Fruit fly (Drosophila melanogaster) whole organism, embryonic: ENCODE results near the gene Rpt5.

ENCODE experiments used
- Abd-B ChIP-seq: fragments of 200-800 bp; sonication (Bioruptor generic); optimal IDR thresholded peaks from 2 replicates; lab custom pipeline; 2018; ENCODE audit warnings: missing biosample characterization, mild to moderate bottlenecking, missing genetic modification characterization, moderate library complexity
- B-H1 ChIP-seq: fragments of 200-800 bp; sonication (Bioruptor generic); IDR thresholded peaks from 3 replicates; pipeline ENCODE4 v1.3.6; 2022; ENCODE audit warnings: missing biosample characterization, missing genetic modification characterization
- Bdp1 ChIP-seq: fragments of 200-800 bp; sonication (Bioruptor generic); optimal IDR thresholded peaks from 3 replicates; lab custom pipeline; 2016; ENCODE audit warnings: missing biosample characterization, missing genetic modification characterization
- CG13287 ChIP-seq: fragments of 200-800 bp; sonication (Bioruptor generic); IDR thresholded peaks from 2 replicates; pipeline ENCODE4 v1.3.6; 2022; ENCODE audit warnings: missing biosample characterization, missing genetic modification characterization; ENCODE audit not compliant: partially characterized antibody
- CG13296 ChIP-seq: fragments of 200-800 bp; sonication (Bioruptor generic); optimal IDR thresholded peaks from 3 replicates; lab custom pipeline; 2018; ENCODE audit warnings: missing biosample characterization, mild to moderate bottlenecking, missing genetic modification characterization
- CG14050 ChIP-seq: fragments of 200-800 bp; sonication (Bioruptor generic); IDR thresholded peaks from 3 replicates; pipeline ENCODE4 v1.3.6; 2022; ENCODE audit warnings: missing biosample characterization, missing genetic modification characterization
- CG15073 ChIP-seq: fragments of 200-800 bp; sonication (Bioruptor generic); optimal IDR thresholded peaks from 2 replicates; lab custom pipeline; 2016; ENCODE audit warnings: missing biosample characterization, missing genetic modification characterization
- CG1603 ChIP-seq: fragments of 200-800 bp; sonication (Bioruptor generic); optimal IDR thresholded peaks from 2 replicates; lab custom pipeline; 2019; ENCODE audit warnings: missing biosample characterization, mild to moderate bottlenecking, missing genetic modification characterization, moderate library complexity
- CG1647 ChIP-seq: fragments of 200-800 bp; sonication (Bioruptor generic); optimal IDR thresholded peaks from 3 replicates; lab custom pipeline; 2016; ENCODE audit warnings: missing biosample characterization, missing genetic modification characterization
- CG17359 ChIP-seq: fragments of 200-800 bp; sonication (Bioruptor generic); optimal IDR thresholded peaks from 3 replicates; lab custom pipeline; 2018; ENCODE audit warnings: missing biosample characterization, mild to moderate bottlenecking, missing genetic modification characterization, moderate library complexity
- CG17568 ChIP-seq: fragments of 200-800 bp; sonication (Bioruptor generic); optimal IDR thresholded peaks from 2 replicates; lab custom pipeline; 2018; ENCODE audit warnings: missing biosample characterization, mild to moderate bottlenecking, missing genetic modification characterization, moderate library complexity
- CG17829 ChIP-seq: fragments of 200-800 bp; optimal IDR thresholded peaks from 2 replicates; lab custom pipeline; 2019; ENCODE audit warnings: missing biosample characterization, mild to moderate bottlenecking, missing genetic modification characterization, moderate library complexity
- CG17912 ChIP-seq: fragments of 200-800 bp; sonication (Bioruptor generic); optimal IDR thresholded peaks from 2 replicates; lab custom pipeline; 2018; ENCODE audit warnings: missing biosample characterization, mild to moderate bottlenecking, missing genetic modification characterization
- CG2129 ChIP-seq: fragments of 200-800 bp; sonication (Bioruptor generic); IDR thresholded peaks from 2 replicates; pipeline ENCODE4 v1.3.6; 2022; ENCODE audit warnings: missing biosample characterization, missing genetic modification characterization; ENCODE audit not compliant: partially characterized antibody
- CG2889 ChIP-seq: fragments of 200-800 bp; sonication (Bioruptor generic); IDR thresholded peaks from 3 replicates; pipeline ENCODE4 v1.3.6; 2022; ENCODE audit warnings: missing biosample characterization, missing genetic modification characterization
- CG30431 ChIP-seq: fragments of 200-800 bp; sonication (Bioruptor generic); optimal IDR thresholded peaks from 2 replicates; lab custom pipeline; 2017; ENCODE audit warnings: missing biosample characterization, missing genetic modification characterization
- CG33213 ChIP-seq: fragments of 200-800 bp; sonication (Bioruptor generic); optimal IDR thresholded peaks from 3 replicates; lab custom pipeline; 2016; ENCODE audit warnings: missing biosample characterization, missing genetic modification characterization
- CG4360 ChIP-seq: fragments of 200-800 bp; sonication (Bioruptor generic); IDR thresholded peaks from 2 replicates; pipeline ENCODE4 v1.3.6; 2022; ENCODE audit warnings: missing biosample characterization, missing genetic modification characterization
- CG4730 ChIP-seq: fragments of 200-800 bp; sonication (Bioruptor generic); IDR thresholded peaks from 2 replicates; pipeline ENCODE4 v1.3.6; 2022; ENCODE audit warnings: missing biosample characterization, missing genetic modification characterization
- CG6272 ChIP-seq: fragments of 200-800 bp; sonication (Bioruptor generic); IDR thresholded peaks from 2 replicates; pipeline ENCODE4 v1.3.6; 2022; ENCODE audit warnings: missing biosample characterization, missing genetic modification characterization
- CG6683 ChIP-seq: fragments of 200-800 bp; sonication (Bioruptor generic); optimal IDR thresholded peaks from 2 replicates; lab custom pipeline; 2017; ENCODE audit warnings: missing biosample characterization, mild to moderate bottlenecking, missing genetic modification characterization, missing genetic modification reagents
- CG7745 ChIP-seq: fragments of 200-800 bp; sonication (Bioruptor generic); optimal IDR thresholded peaks from 2 replicates; lab custom pipeline; 2018; ENCODE audit warnings: missing biosample characterization, mild to moderate bottlenecking, missing genetic modification characterization, moderate library complexity
- CG9727 ChIP-seq: fragments of 200-800 bp; sonication (Bioruptor generic); optimal IDR thresholded peaks from 3 replicates; lab custom pipeline; 2017; ENCODE audit warnings: missing biosample characterization, mild to moderate bottlenecking, missing genetic modification characterization
- CHES-1-like ChIP-seq: fragments of 200-800 bp; sonication (Bioruptor generic); optimal IDR thresholded peaks from 2 replicates; lab custom pipeline; 2016; ENCODE audit warnings: missing biosample characterization, missing genetic modification characterization
- CkIIα-i1 ChIP-seq: fragments of 200-800 bp; sonication (Bioruptor generic); IDR thresholded peaks from 2 replicates; pipeline ENCODE4 v1.3.6; 2022; ENCODE audit warnings: missing biosample characterization, missing genetic modification characterization
- D19A ChIP-seq: fragments of 200-800 bp; optimal IDR thresholded peaks from 3 replicates; lab custom pipeline; 2019; ENCODE audit warnings: missing biosample characterization, mild to moderate bottlenecking, missing genetic modification characterization, moderate library complexity
- Dll ChIP-seq: fragments of 200-800 bp; sonication (Bioruptor generic); IDR thresholded peaks from 4 replicates; pipeline ENCODE4 v1.3.6; 2022; ENCODE audit warnings: missing biosample characterization, missing genetic modification characterization; ENCODE audit not compliant: partially characterized antibody
- Elba2 ChIP-seq: fragments of 200-800 bp; sonication (Bioruptor generic); optimal IDR thresholded peaks from 3 replicates; lab custom pipeline; 2016; ENCODE audit warnings: missing biosample characterization, missing genetic modification characterization
- HLH3B ChIP-seq: fragments of 200-800 bp; sonication (Bioruptor generic); IDR thresholded peaks from 2 replicates; pipeline ENCODE4 v1.3.6; 2022; ENCODE audit warnings: missing biosample characterization, missing genetic modification characterization
- Mrtf ChIP-seq: fragments of 200-800 bp; sonication (Bioruptor generic); IDR thresholded peaks from 3 replicates; pipeline ENCODE4 v1.3.6; 2022; ENCODE audit warnings: missing biosample characterization, missing genetic modification characterization
- Nf-YA ChIP-seq: fragments of 200-800 bp; sonication (Bioruptor generic); IDR thresholded peaks from 2 replicates; pipeline ENCODE4 v1.3.6; 2022; ENCODE audit warnings: missing biosample characterization, missing genetic modification characterization
- Rx ChIP-seq: fragments of 200-800 bp; sonication (Bioruptor generic); IDR thresholded peaks from 2 replicates; pipeline ENCODE4 v1.3.6; 2022; ENCODE audit warnings: missing biosample characterization, missing genetic modification characterization
- ash1 ChIP-seq: fragments of 200-800 bp; sonication (Bioruptor generic); optimal IDR thresholded peaks from 2 replicates; lab custom pipeline; 2018; ENCODE audit warnings: missing biosample characterization, mild to moderate bottlenecking, missing genetic modification characterization
- btn ChIP-seq: fragments of 200-800 bp; sonication (Bioruptor generic); optimal IDR thresholded peaks from 2 replicates; lab custom pipeline; 2016; ENCODE audit warnings: missing biosample characterization, missing genetic modification characterization
- caup ChIP-seq: fragments of 200-800 bp; sonication (Bioruptor generic); optimal IDR thresholded peaks from 3 replicates; lab custom pipeline; 2017; ENCODE audit warnings: missing biosample characterization, mild to moderate bottlenecking, missing genetic modification characterization, moderate library complexity; ENCODE audit not compliant: severe bottlenecking
- fru ChIP-seq: fragments of >200 bp; optimal IDR thresholded peaks from 2 replicates; lab custom pipeline; 2017
- gro ChIP-seq: fragments of 200-800 bp; sonication (Bioruptor generic); optimal IDR thresholded peaks from 2 replicates; lab custom pipeline; 2016; ENCODE audit warnings: missing biosample characterization, missing genetic modification characterization
- ham ChIP-seq: fragments of 200-800 bp; sonication (Bioruptor generic); IDR thresholded peaks from 2 replicates; pipeline ENCODE4 v1.3.6; 2022; ENCODE audit warnings: missing biosample characterization, missing genetic modification characterization
- hkb ChIP-seq, 2 experiments: fragments of 200-800 bp in 1 of 2; fragments of >200 bp in 1 of 2; sonication (Bioruptor generic) in 1 of 2; IDR thresholded peaks in 1 of 2; optimal IDR thresholded peaks in 1 of 2; 2 replicates each; pipeline versions ENCODE4 v1.3.6 to Lab custom; 2017 to 2022; ENCODE audit warnings: missing biosample characterization in 1 of 2, missing genetic modification characterization in 1 of 2
- pros ChIP-seq: fragments of 200-800 bp; sonication (Bioruptor generic); optimal IDR thresholded peaks from 3 replicates; lab custom pipeline; 2019; ENCODE audit warnings: missing biosample characterization, mild to moderate bottlenecking, missing genetic modification characterization, moderate library complexity
- pum ChIP-seq: fragments of 200-800 bp; sonication (Bioruptor generic); optimal IDR thresholded peaks from 2 replicates; lab custom pipeline; 2016; ENCODE audit warnings: missing biosample characterization, missing genetic modification characterization
- run ChIP-seq: fragments of 200-800 bp; sonication (Bioruptor generic); optimal IDR thresholded peaks from 3 replicates; lab custom pipeline; 2018; ENCODE audit warnings: missing biosample characterization, mild to moderate bottlenecking, missing genetic modification characterization
- sc ChIP-seq, 3 experiments: fragments of >200 bp in 2 of 3; fragments of 200-800 bp in 1 of 3; sonication (Bioruptor generic) in 1 of 3; optimal IDR thresholded peaks; 2 replicates in 2 of 3; 3 replicates in 1 of 3; lab custom pipeline; 2017; ENCODE audit warnings: mild to moderate bottlenecking in 1 of 3, missing biosample characterization in 1 of 3, missing genetic modification characterization in 1 of 3, missing genetic modification reagents in 1 of 3
- slp2 ChIP-seq: fragments of 200-800 bp; sonication (Bioruptor generic); optimal IDR thresholded peaks from 2 replicates; lab custom pipeline; 2016; ENCODE audit warnings: missing biosample characterization, missing genetic modification characterization
- sob ChIP-seq: fragments of 200-800 bp; sonication (Bioruptor generic); IDR thresholded peaks from 2 replicates; pipeline ENCODE4 v1.3.6; 2022; ENCODE audit warnings: missing biosample characterization, missing genetic modification characterization
- stc ChIP-seq: fragments of 200-800 bp; sonication (Bioruptor generic); IDR thresholded peaks from 2 replicates; pipeline ENCODE4 v1.3.6; 2022; ENCODE audit warnings: missing biosample characterization, missing genetic modification characterization
- tgo ChIP-seq: fragments of 200-800 bp; sonication (Bioruptor generic); IDR thresholded peaks from 3 replicates; pipeline ENCODE4 v1.3.6; 2022; ENCODE audit warnings: missing biosample characterization, missing genetic modification characterization
- vfl ChIP-seq: fragments of 200-800 bp; sonication (Bioruptor generic); optimal IDR thresholded peaks from 2 replicates; lab custom pipeline; 2016; ENCODE audit warnings: missing biosample characterization, missing genetic modification characterization
- zen2 ChIP-seq: fragments of 200-800 bp; sonication (Bioruptor generic); IDR thresholded peaks from 3 replicates; pipeline ENCODE4 v1.3.6; 2022; ENCODE audit warnings: missing biosample characterization, missing genetic modification characterization; ENCODE audit not compliant: partially characterized antibody
- zfh1 ChIP-seq: fragments of 200-800 bp; sonication (Bioruptor generic); IDR thresholded peaks from 3 replicates; pipeline ENCODE4 v1.3.6; 2022; ENCODE audit warnings: missing biosample characterization, missing genetic modification characterization

Gene Rpt5

DNA sequence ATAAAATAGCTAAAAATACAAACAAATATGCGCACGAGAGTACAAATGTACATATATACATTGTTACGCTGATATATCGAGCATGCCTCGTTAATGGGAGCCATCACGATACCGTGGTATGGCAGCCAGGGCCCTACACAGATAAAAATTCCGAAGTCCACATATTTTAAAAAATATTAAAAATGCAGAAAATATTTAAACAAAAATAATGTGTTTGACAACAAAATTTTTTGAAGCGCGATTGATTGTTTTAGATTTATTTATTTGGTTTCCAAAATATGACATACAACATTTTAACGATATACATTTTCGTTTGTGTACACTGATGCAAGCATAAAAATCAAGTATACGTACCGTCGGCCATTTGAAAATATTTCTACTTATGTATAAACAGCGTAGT lies 25.9 kb upstream of the Rpt5 start (continued):
- TF ChIP-seq D19A (tag; lab: Kevin White, UChicago), result peak; percentile 29
- no peak for TF ChIP-seq CG17912 (GFP tag; lab: Kevin White, UChicago)
- peak; percentile 82 for TF ChIP-seq tgo (GFP tag; lab: Robert Waterston, UW)
- peak; percentile 57 for TF ChIP-seq Rx (GFP tag; lab: Robert Waterston, UW)
- TF ChIP-seq stc (GFP tag; lab: Robert Waterston, UW), result peak; percentile 81
- TF ChIP-seq sc (optimal IDR thresholded peaks at IDR 0.05; lab: Kevin White, UChicago), result no peak
- TF ChIP-seq sc (GFP tag; optimal IDR thresholded peaks at IDR 0.05; lab: Kevin White, UChicago), result no peak
- peak; percentile 85 for TF ChIP-seq CG17359
- TF ChIP-seq Mrtf (GFP tag; lab: Robert Waterston, UW), result peak; percentile 67; the same call in 1 of the 3 replicates
- no peak for TF ChIP-seq Elba2 (GFP tag; lab: Kevin White, UChicago)
- TF ChIP-seq Dll (GFP tag; lab: Robert Waterston, UW), result no peak
- no peak for TF ChIP-seq CG7745
- TF ChIP-seq Nf-YA (GFP tag; lab: Robert Waterston, UW), result peak; percentile 55
- TF ChIP-seq Bdp1 (GFP tag; lab: Kevin White, UChicago), result peak; percentile 52
- peak; percentile 66 for TF ChIP-seq gro (GFP tag; lab: Kevin White, UChicago)
- peak; percentile 89 for TF ChIP-seq sob (GFP tag; lab: Robert Waterston, UW)
- peak; percentile 58 for TF ChIP-seq Abd-B (GFP tag; lab: Kevin White, UChicago)
- TF ChIP-seq slp2, result peak; percentile 61
- peak; percentile 51 for TF ChIP-seq CG1603
- no peak for TF ChIP-seq zen2 (GFP tag; lab: Robert Waterston, UW)
- TF ChIP-seq CG4360 (GFP tag; lab: Robert Waterston, UW), result peak; percentile 14; the same call in 1 of the 2 replicates
- TF ChIP-seq CG33213 (GFP tag; lab: Kevin White, UChicago), result peak; percentile 16
- peak; percentile 1 for TF ChIP-seq btn (GFP tag; lab: Kevin White, UChicago)
- peak; percentile 79 for TF ChIP-seq HLH3B (GFP tag; lab: Robert Waterston, UW)
- peak; percentile 72 for TF ChIP-seq CG4730 (GFP tag; lab: Robert Waterston, UW)
- peak; percentile 41 for TF ChIP-seq ash1 (GFP tag; lab: Kevin White, UChicago)
- TF ChIP-seq caup, result peak; percentile 84
- TF ChIP-seq CG6272 (GFP tag; lab: Robert Waterston, UW), result peak; percentile 43; the same call in 1 of the 2 replicates
- TF ChIP-seq B-H1 (GFP tag; lab: Robert Waterston, UW), result peak; percentile 67
- peak; percentile 47 for TF ChIP-seq pum (GFP tag; lab: Kevin White, UChicago)
- peak; percentile 81 for TF ChIP-seq vfl (GFP tag; lab: Kevin White, UChicago)
- TF ChIP-seq CG17568 (GFP tag; lab: Kevin White, UChicago), result peak; percentile 25
- peak; percentile 67 for TF ChIP-seq CG14050 (GFP tag; lab: Robert Waterston, UW)
- no peak for TF ChIP-seq CG2129
- TF ChIP-seq hkb (optimal IDR thresholded peaks at IDR 0.05; lab: Kevin White, UChicago), result no peak
- TF ChIP-seq hkb (GFP tag; IDR thresholded peaks at IDR 0.05; lab: Robert Waterston, UW), result peak; percentile 89
- TF ChIP-seq CG13296 (GFP tag; lab: Kevin White, UChicago), result peak; percentile 75
- peak; percentile 60 for TF ChIP-seq run
- TF ChIP-seq CG9727 (GFP tag; lab: Kevin White, UChicago), result peak; percentile 85
- peak; percentile 73; the same call in 1 of the 3 replicates for TF ChIP-seq zfh1 (GFP tag; lab: Robert Waterston, UW)
- TF ChIP-seq pros (GFP tag; lab: Kevin White, UChicago), result no peak
- no peak for TF ChIP-seq fru (lab: Kevin White, UChicago)
- TF ChIP-seq CHES-1-like, result peak; percentile 58
- TF ChIP-seq CG17829, result peak; percentile 75
- no peak for TF ChIP-seq CG13287 (GFP tag; lab: Robert Waterston, UW)
- TF ChIP-seq CG1647 (GFP tag; lab: Kevin White, UChicago), result peak; percentile 65
- TF ChIP-seq CG15073 (GFP tag; lab: Kevin White, UChicago), result no peak
- TF ChIP-seq CG2889, result peak; percentile 78; the same call in 1 of the 3 replicates
- peak; percentile 75; the same call in 1 of the 2 replicates for TF ChIP-seq ham (GFP tag; lab: Robert Waterston, UW)
- peak; percentile 62 for TF ChIP-seq CG6683 (GFP tag; lab: Kevin White, UChicago)
- no peak for TF ChIP-seq CkIIα-i1 (GFP tag; lab: Robert Waterston, UW)
- peak; percentile 29 for TF ChIP-seq CG30431
